Fruit fly (Drosophila melanogaster): ENCODE results near the gene CG6293.

CG6293 gene

dm6 chr3R:10353932-10354703 is 42.7 kb upstream of the CG6293 start (continued):
- TF ChIP-seq Mes4 (GFP tag; optimal IDR thresholded peaks at IDR 0.05) (no peak), Tbp (GFP tag; optimal IDR thresholded peaks at IDR 0.05) (no peak), Abd-B (GFP tag; optimal IDR thresholded peaks at IDR 0.05) (no peak), NfI (GFP tag; optimal IDR thresholded peaks at IDR 0.05) (no peak), ERR (GFP tag; optimal IDR thresholded peaks at IDR 0.05) (no peak), CG15601 (tag; optimal IDR thresholded peaks at IDR 0.05) (no peak), gce (GFP tag; IDR thresholded peaks at IDR 0.05) (no peak), CG12942 (GFP tag; optimal IDR thresholded peaks at IDR 0.05) (no peak), HmgZ (tag; optimal IDR thresholded peaks at IDR 0.05) (no peak), H2.0 (GFP tag; IDR thresholded peaks at IDR 0.05) (no peak), ac (GFP tag; optimal IDR thresholded peaks at IDR 0.05) (peak; percentile 85), CG4282 (GFP tag; optimal IDR thresholded peaks at IDR 0.05) (no peak), slp2 (GFP tag; optimal IDR thresholded peaks at IDR 0.05) (no peak), Hr39 (optimal IDR thresholded peaks at IDR 0.05) (no peak), kni (GFP tag; optimal IDR thresholded peaks at IDR 0.05) (peak; percentile 22), luna (GFP tag; optimal IDR thresholded peaks at IDR 0.05) (no peak), gsb-n (tag; optimal IDR thresholded peaks at IDR 0.05) (peak; percentile 25), C15 (GFP tag; IDR thresholded peaks at IDR 0.05) (no peak), Mrtf (GFP tag; IDR thresholded peaks at IDR 0.05) (no peak), Doc2 (GFP tag; IDR thresholded peaks at IDR 0.05) (no peak), NC2β (GFP tag; optimal IDR thresholded peaks at IDR 0.05) (no peak), jumu (GFP tag; optimal IDR thresholded peaks at IDR 0.05) (no peak), crp (GFP tag; optimal IDR thresholded peaks at IDR 0.05) (no peak), YL-1 (GFP tag; optimal IDR thresholded peaks at IDR 0.05) (no peak), klu (GFP tag; IDR thresholded peaks at IDR 0.05) (no peak), CG11560 (tag; IDR thresholded peaks at IDR 0.05) (no peak), cwo (GFP tag; optimal IDR thresholded peaks at IDR 0.05) (no peak), CG4328 (GFP tag; optimal IDR thresholded peaks at IDR 0.05) (no peak), crc (GFP tag; optimal IDR thresholded peaks at IDR 0.05) (no peak), grau (tag; optimal IDR thresholded peaks at IDR 0.05) (peak; percentile 99), ems (GFP tag; optimal IDR thresholded peaks at IDR 0.05) (no peak), ash1 (GFP tag; optimal IDR thresholded peaks at IDR 0.05) (peak; percentile 29), tup (GFP tag; optimal IDR thresholded peaks at IDR 0.05) (no peak), Dref (GFP tag; IDR thresholded peaks at IDR 0.05) (no peak), CG8478 (optimal IDR thresholded peaks at IDR 0.05) (no peak), sqz (GFP tag; optimal IDR thresholded peaks at IDR 0.05) (no peak), CG9215 (GFP tag; IDR thresholded peaks at IDR 0.05) (no peak), Sin3A (optimal IDR thresholded peaks at IDR 0.05) (no peak), CG11696 (GFP tag; IDR thresholded peaks at IDR 0.05) (no peak), CG10959 (GFP tag; IDR thresholded peaks at IDR 0.05) (no peak), Ets65A (GFP tag) (no peak), CG2116 (GFP tag; optimal IDR thresholded peaks at IDR 0.05) (no peak), CG10431 (GFP tag; optimal IDR thresholded peaks at IDR 0.05) (peak; percentile 41), CG3281 (GFP tag; optimal IDR thresholded peaks at IDR 0.05) (no peak), PHDP (tag; optimal IDR thresholded peaks at IDR 0.05) (peak; percentile 31), fd3F (GFP tag; optimal IDR thresholded peaks at IDR 0.05) (no peak), BEAF-32 (GFP tag; optimal IDR thresholded peaks at IDR 0.05) (no peak), lola (GFP tag; optimal IDR thresholded peaks at IDR 0.05) (peak in 1 of 3 experiments; percentile 78), D19A (tag; optimal IDR thresholded peaks at IDR 0.05) (peak; percentile 35), CrebB (tag; optimal IDR thresholded peaks at IDR 0.05) (no peak), CG6683 (GFP tag; optimal IDR thresholded peaks at IDR 0.05) (no peak)

Data from whole organism, embryonic.